Fruit fly (Drosophila melanogaster) Kc167 (cell line): ENCODE results near the gene TotF.

Experiments used
- Myc ChIP-seq: fragments of >200 bp; optimal IDR thresholded peaks from 2 replicates; lab custom pipeline; 2017; ENCODE audit warnings: missing external identifiers
- Sin3A ChIP-seq: fragments of >200 bp; optimal IDR thresholded peaks from 2 replicates; lab custom pipeline; 2018; ENCODE audit warnings: missing external identifiers
- h ChIP-seq: fragments of >200 bp; optimal IDR thresholded peaks from 3 replicates; lab custom pipeline; 2018; ENCODE audit warnings: missing external identifiers
- insv ChIP-seq: fragments of >200 bp; optimal IDR thresholded peaks from 3 replicates; lab custom pipeline; 2018; ENCODE audit warnings: missing external identifiers
- psq ChIP-seq: fragments of >200 bp; optimal IDR thresholded peaks from 2 replicates; lab custom pipeline; 2017; ENCODE audit warnings: missing external identifiers

DNA sequence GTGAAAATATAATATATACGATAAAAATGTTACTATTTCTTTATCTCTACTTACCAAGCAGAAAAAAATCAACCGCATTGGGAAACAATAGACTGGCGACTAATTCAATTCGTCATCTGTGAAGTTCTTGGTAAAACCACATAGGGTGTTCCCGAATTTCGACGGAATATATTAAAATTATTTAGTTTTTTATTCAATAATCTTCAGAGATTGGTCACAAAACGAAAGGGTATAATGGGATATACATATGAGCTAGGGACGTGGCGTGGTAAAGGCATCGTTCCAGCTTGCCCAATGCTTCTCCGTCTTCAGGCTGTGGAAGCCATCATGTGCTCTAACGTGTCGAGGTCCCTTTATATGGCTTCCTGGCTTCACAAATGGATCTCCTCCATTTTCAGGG is 49.4 kb upstream of the TotF start, which contains the start of gene CG42866:
- TF ChIP-seq psq (lab: Kevin White, UChicago) (no peak), Myc (lab: Kevin White, UChicago) (no peak), insv (lab: Kevin White, UChicago) (no peak), h (lab: Kevin White, UChicago) (no peak), Sin3A (lab: Kevin White, UChicago) (no peak)
